Worm (Caenorhabditis elegans) whole organism, young adult: Measurements from ENCODE around the gene srab-11.

Source experiments
- B0261.1 ChIP-seq: sonication (generic microtip); optimal IDR thresholded peaks from 2 replicates; lab custom pipeline; 2016; ENCODE audit warnings: mild to moderate bottlenecking, missing genetic modification characterization, moderate library complexity, missing compliant biosample characterization
- C06A6.2 ChIP-seq: fragments of 200-800 bp; sonication (Bioruptor generic); conservative IDR thresholded peaks from 2 replicates; pipeline ENCODE4 v1.3.6; 2022; ENCODE audit warnings: missing genetic modification characterization, missing compliant biosample characterization
- F10E7.11 ChIP-seq: sonication (generic microtip); optimal IDR thresholded peaks from 2 replicates; lab custom pipeline; 2017; ENCODE audit warnings: mild to moderate bottlenecking, missing genetic modification characterization, moderate library complexity, missing compliant biosample characterization
- F39B2.1 ChIP-seq: fragments of 200-800 bp; sonication (Bioruptor generic); IDR thresholded peaks from 2 replicates; pipeline ENCODE4 v1.3.6; 2022; ENCODE audit warnings: missing genetic modification reagents, missing genetic modification characterization, missing compliant biosample characterization
- F49E8.2 ChIP-seq: sonication (generic microtip); optimal IDR thresholded peaks from 3 replicates; lab custom pipeline; 2017; ENCODE audit warnings: missing genetic modification characterization, mild to moderate bottlenecking, missing compliant biosample characterization, antibody characterized with exemption, moderate library complexity; ENCODE audit not compliant: insufficient read depth
- K12H6.12 ChIP-seq: fragments of 200-800 bp; sonication (Bioruptor generic); optimal IDR thresholded peaks from 2 replicates; lab custom pipeline; 2018; ENCODE audit warnings: mild to moderate bottlenecking, missing genetic modification characterization, missing compliant biosample characterization
- T07F8.4 ChIP-seq: sonication (generic microtip); optimal IDR thresholded peaks from 2 replicates; lab custom pipeline; 2016; ENCODE audit warnings: mild to moderate bottlenecking, missing genetic modification characterization, moderate library complexity, missing compliant biosample characterization
- Y53F4B.3 ChIP-seq: fragments of 200-800 bp; sonication (Bioruptor generic); IDR thresholded peaks from 2 replicates; pipeline ENCODE4 v1.3.6; 2022; ENCODE audit warnings: missing genetic modification reagents, missing genetic modification characterization, missing compliant biosample characterization
- akir-1 ChIP-seq: fragments of 200-800 bp; sonication (Bioruptor generic); optimal IDR thresholded peaks from 2 replicates; lab custom pipeline; 2018; ENCODE audit warnings: mild to moderate bottlenecking, missing genetic modification characterization, moderate library complexity, missing compliant biosample characterization
- aptf-3 ChIP-seq: fragments of 200-800 bp; sonication (Bioruptor generic); IDR thresholded peaks from 2 replicates; pipeline ENCODE4 v1.3.6; 2022; ENCODE audit warnings: missing genetic modification characterization, missing compliant biosample characterization
- atf-7 ChIP-seq: sonication (generic microtip); optimal IDR thresholded peaks from 2 replicates; lab custom pipeline; 2017; ENCODE audit warnings: mild to moderate bottlenecking, missing genetic modification characterization, missing compliant biosample characterization
- ccch-3 ChIP-seq: fragments of 200-800 bp; sonication (Bioruptor generic); optimal IDR thresholded peaks from 2 replicates; lab custom pipeline; 2018; ENCODE audit warnings: mild to moderate bottlenecking, missing genetic modification characterization, missing compliant biosample characterization
- cebp-1 ChIP-seq, 2 experiments: fragments of 200-800 bp in 1 of 2; sonication (Bioruptor generic) in 1 of 2; sonication (generic microtip) in 1 of 2; IDR thresholded peaks in 1 of 2; optimal IDR thresholded peaks in 1 of 2; 2 replicates each; pipeline versions ENCODE4 v1.3.6 to Lab custom; 2017 to 2022; ENCODE audit warnings: missing compliant biosample characterization in 2 of 2, missing genetic modification characterization in 2 of 2, mild to moderate bottlenecking in 1 of 2, missing genetic modification reagents in 1 of 2, moderate library complexity in 1 of 2
- chd-7 ChIP-seq: sonication (generic microtip); optimal IDR thresholded peaks from 2 replicates; lab custom pipeline; 2016; ENCODE audit warnings: mild to moderate bottlenecking, missing genetic modification characterization, moderate library complexity, missing compliant biosample characterization
- egl-18 ChIP-seq: fragments of 200-800 bp; sonication (Bioruptor generic); IDR thresholded peaks from 2 replicates; pipeline ENCODE4 v1.3.6; 2022; ENCODE audit warnings: missing genetic modification reagents, missing genetic modification characterization, missing compliant biosample characterization
- egl-44 ChIP-seq: fragments of 200-800 bp; sonication (Bioruptor generic); IDR thresholded peaks from 2 replicates; pipeline ENCODE4 v1.3.6; 2022; ENCODE audit warnings: missing genetic modification reagents, missing genetic modification characterization, missing compliant biosample characterization
- fkh-3 ChIP-seq: sonication (generic microtip); optimal IDR thresholded peaks from 2 replicates; lab custom pipeline; 2016; ENCODE audit warnings: mild to moderate bottlenecking, missing genetic modification characterization, missing compliant biosample characterization
- him-1 ChIP-seq: sonication (generic microtip); optimal IDR thresholded peaks from 2 replicates; lab custom pipeline; 2016; ENCODE audit warnings: missing genotype, missing genetic modification reagents, missing genetic modification characterization, missing compliant biosample characterization
- hlh-26 ChIP-seq: fragments of 200-800 bp; sonication (Bioruptor generic); conservative IDR thresholded peaks from 2 replicates; pipeline ENCODE4 v1.3.6; 2022; ENCODE audit warnings: missing genetic modification reagents, missing genetic modification characterization, missing compliant biosample characterization
- hmg-20 ChIP-seq: fragments of 200-800 bp; sonication (Bioruptor generic); IDR thresholded peaks from 2 replicates; pipeline ENCODE4 v1.3.6; 2022; ENCODE audit warnings: missing genetic modification reagents, missing genetic modification characterization, missing compliant biosample characterization
- let-607 ChIP-seq, 2 experiments: fragments of 200-800 bp in 1 of 2; sonication (Bioruptor generic) in 1 of 2; sonication (generic microtip) in 1 of 2; optimal IDR thresholded peaks; 2 replicates each; lab custom pipeline; 2016 to 2018; ENCODE audit warnings: mild to moderate bottlenecking in 2 of 2, missing compliant biosample characterization in 2 of 2, missing genetic modification characterization in 2 of 2, moderate library complexity in 2 of 2, missing genotype in 1 of 2
- lin-35 ChIP-seq, 3 experiments: fragments of 150-350 bp in 2 of 3; sonication (generic microtip) in 1 of 3; optimal IDR thresholded peaks; 2 replicates each; lab custom pipeline; 2014 to 2018; ENCODE audit warnings: missing biosample characterization in 3 of 3, missing genetic modification characterization in 3 of 3, missing genetic modification reagents in 3 of 3
- madf-10 ChIP-seq: sonication (generic microtip); optimal IDR thresholded peaks from 2 replicates; lab custom pipeline; 2016; ENCODE audit warnings: mild to moderate bottlenecking, missing genetic modification characterization, missing compliant biosample characterization
- madf-3 ChIP-seq: fragments of 200-800 bp; sonication (Bioruptor generic); IDR thresholded peaks from 2 replicates; pipeline ENCODE4 v1.3.6; 2022; ENCODE audit warnings: missing genetic modification reagents, missing genetic modification characterization, missing compliant biosample characterization
- madf-8 ChIP-seq: fragments of 200-800 bp; sonication (Bioruptor generic); conservative IDR thresholded peaks from 2 replicates; pipeline ENCODE4 v1.3.6; 2022; ENCODE audit warnings: missing genetic modification reagents, missing genetic modification characterization, missing compliant biosample characterization
- nfya-2 ChIP-seq: fragments of 200-800 bp; sonication (Bioruptor generic); IDR thresholded peaks from 2 replicates; pipeline ENCODE4 v1.3.6; 2022; ENCODE audit warnings: missing genetic modification reagents, missing genetic modification characterization, missing compliant biosample characterization
- nhr-179 ChIP-seq: sonication (generic microtip); optimal IDR thresholded peaks from 2 replicates; lab custom pipeline; 2016; ENCODE audit warnings: mild to moderate bottlenecking, missing genetic modification characterization, missing compliant biosample characterization
- nhr-80 ChIP-seq: sonication (generic microtip); optimal IDR thresholded peaks from 2 replicates; lab custom pipeline; 2016; ENCODE audit warnings: missing genetic modification characterization, missing compliant biosample characterization
- nhr-90 ChIP-seq: sonication (generic microtip); optimal IDR thresholded peaks from 2 replicates; lab custom pipeline; 2016; ENCODE audit warnings: missing genotype, mild to moderate bottlenecking, missing genetic modification characterization, missing compliant biosample characterization
- pbrm-1 ChIP-seq: fragments of 200-800 bp; sonication (Bioruptor generic); IDR thresholded peaks from 2 replicates; pipeline ENCODE4 v1.3.6; 2022; ENCODE audit warnings: missing genetic modification reagents, missing genetic modification characterization, missing compliant biosample characterization
- repo-1 ChIP-seq: sonication (generic microtip); optimal IDR thresholded peaks from 2 replicates; lab custom pipeline; 2017; ENCODE audit warnings: mild to moderate bottlenecking, missing genetic modification characterization, missing compliant biosample characterization
- sea-2 ChIP-seq: fragments of 200-800 bp; sonication (Bioruptor generic); IDR thresholded peaks from 2 replicates; pipeline ENCODE4 v1.3.6; 2022; ENCODE audit warnings: missing genetic modification characterization, missing compliant biosample characterization
- snpc-1.1 ChIP-seq: sonication (generic microtip); optimal IDR thresholded peaks from 2 replicates; lab custom pipeline; 2017; ENCODE audit warnings: missing genetic modification characterization, mild to moderate bottlenecking, missing compliant biosample characterization, antibody characterized with exemption, moderate library complexity, missing genotype, missing genetic modification reagents; ENCODE audit not compliant: insufficient read depth
- snpc-4 ChIP-seq, 5 experiments: fragments of 150-350 bp in 1 of 5; sonication (generic microtip) in 4 of 5; optimal IDR thresholded peaks; 2 replicates each; lab custom pipeline; 2014 to 2018; ENCODE audit warnings: missing genetic modification characterization in 5 of 5, missing biosample characterization in 3 of 5, antibody characterized with exemption in 2 of 5, mild to moderate bottlenecking in 2 of 5, missing compliant biosample characterization in 2 of 5, missing genotype in 2 of 5, moderate library complexity in 2 of 5, missing genetic modification reagents in 1 of 5
- somi-1 ChIP-seq: fragments of 200-800 bp; sonication (Bioruptor generic); optimal IDR thresholded peaks from 2 replicates; lab custom pipeline; 2018; ENCODE audit warnings: mild to moderate bottlenecking, missing genetic modification characterization, missing compliant biosample characterization
- sptf-2 ChIP-seq: fragments of 200-800 bp; sonication (Bioruptor generic); optimal IDR thresholded peaks from 2 replicates; lab custom pipeline; 2018; ENCODE audit warnings: mild to moderate bottlenecking, missing genetic modification characterization, missing compliant biosample characterization
- tlf-1 ChIP-seq: fragments of 200-800 bp; sonication (Bioruptor generic); optimal IDR thresholded peaks from 2 replicates; lab custom pipeline; 2018; ENCODE audit warnings: mild to moderate bottlenecking, missing genetic modification characterization, missing compliant biosample characterization
- ztf-26 ChIP-seq: sonication (generic microtip); optimal IDR thresholded peaks from 2 replicates; lab custom pipeline; 2017; ENCODE audit warnings: missing genetic modification characterization, missing compliant biosample characterization

Gene srab-11

ce11 chrV:3106785-3107184 is 40.0 kb downstream of the srab-11 start:
- TF ChIP-seq lin-35 (GFP tag; optimal IDR thresholded peaks at IDR 0.05; lab: Kevin White, UChicago) = no peak
- no peak for TF ChIP-seq him-1
- no peak for TF ChIP-seq atf-7 (tag; lab: Kevin White, UChicago)
- no peak for TF ChIP-seq madf-10 (tag; lab: Kevin White, UChicago)
- no peak for TF ChIP-seq nhr-80
- TF ChIP-seq nhr-179 (tag; lab: Kevin White, UChicago) = no peak
- TF ChIP-seq snpc-1.1 = peak; percentile 63
- TF ChIP-seq egl-18 (GFP tag; lab: Robert Waterston, UW) = 0 out of 2 replicates have a peak, but pooled peaks have one; percentile 14
- TF ChIP-seq hlh-26 (GFP tag; lab: Robert Waterston, UW) = no peak
- TF ChIP-seq snpc-4 (GFP tag; optimal IDR thresholded peaks at IDR 0.05; lab: Kevin White, UChicago) = peak; percentile 21
- TF ChIP-seq snpc-4 (tag; optimal IDR thresholded peaks at IDR 0.05; lab: Kevin White, UChicago) = peak in 1 of 4 experiments; percentile 91
- TF ChIP-seq pbrm-1 (GFP tag; lab: Robert Waterston, UW) = no peak
- TF ChIP-seq sea-2 = no peak
- no peak for TF ChIP-seq B0261.1 (tag; lab: Kevin White, UChicago)
- no peak for TF ChIP-seq chd-7
- TF ChIP-seq let-607 (tag; optimal IDR thresholded peaks at IDR 0.05; lab: Kevin White, UChicago) = no peak
- no peak for TF ChIP-seq ztf-26
- no peak for TF ChIP-seq hmg-20

- TF ChIP-seq tlf-1 (GFP tag; lab: Kevin White, UChicago) = no peak
- no peak for TF ChIP-seq egl-44 (GFP tag; lab: Robert Waterston, UW)
- TF ChIP-seq madf-3 = no peak
- no peak for TF ChIP-seq akir-1 (GFP tag; lab: Kevin White, UChicago)
- no peak for TF ChIP-seq F10E7.11 (tag; lab: Kevin White, UChicago)
- TF ChIP-seq somi-1 (GFP tag; lab: Kevin White, UChicago) = no peak
- TF ChIP-seq repo-1 (tag; lab: Kevin White, UChicago) = no peak
- TF ChIP-seq C06A6.2 (GFP tag; lab: Robert Waterston, UW) = no peak
- no peak for TF ChIP-seq egl-18 (GFP tag; lab: Robert Waterston, UW)
- TF ChIP-seq B0261.1 (tag; lab: Kevin White, UChicago) = no peak
- TF ChIP-seq sea-2 = no peak
- no peak for TF ChIP-seq hlh-26 (GFP tag; lab: Robert Waterston, UW)
- TF ChIP-seq Y53F4B.3 (GFP tag; lab: Robert Waterston, UW) = no peak
- TF ChIP-seq ccch-3 (GFP tag; lab: Kevin White, UChicago) = no peak
These were observed 41.0 kb downstream of the srab-11 start, which contains the start of gene str-69 for ce11 chrV:3105810-3106209. TSS of gene str-69 (minus strand) at chrV:3105910.

ce11 chrV:3104134-3104533 is 42.7 kb downstream of the srab-11 start, which contains the start of gene str-66:
TSS of gene str-66 (minus strand) at chrV:3104234.
- TF ChIP-seq cebp-1 (GFP tag; IDR thresholded peaks at IDR 0.05; lab: Robert Waterston, UW) (no peak), cebp-1 (tag; optimal IDR thresholded peaks at IDR 0.05; lab: Kevin White, UChicago) (no peak), F49E8.2 (tag; lab: Kevin White, UChicago) (no peak), pbrm-1 (GFP tag; lab: Robert Waterston, UW) (no peak), sptf-2 (GFP tag; lab: Kevin White, UChicago) (no peak), somi-1 (GFP tag; lab: Kevin White, UChicago) (no peak), F39B2.1 (no peak), aptf-3 (GFP tag; lab: Robert Waterston, UW) (no peak), fkh-3 (tag; lab: Kevin White, UChicago) (no peak), Y53F4B.3 (GFP tag; lab: Robert Waterston, UW) (no peak), K12H6.12 (tag; lab: Kevin White, UChicago) (no peak), T07F8.4 (tag; lab: Kevin White, UChicago) (no peak), nfya-2 (GFP tag; lab: Robert Waterston, UW) (no peak), nhr-90 (tag; lab: Kevin White, UChicago) (no peak), madf-3 (no peak), madf-8 (no peak)
